Worm (Caenorhabditis elegans) whole organism, young adult: ENCODE data around the gene Y54G11A.2.

ENCODE experiments used
- B0336.3 ChIP-seq: fragments of 200-800 bp; sonication (Bioruptor generic); IDR thresholded peaks from 2 replicates; pipeline ENCODE4 v1.3.6; 2022; ENCODE audit warnings: missing genetic modification characterization, missing compliant biosample characterization
- C06A6.2 ChIP-seq: fragments of 200-800 bp; sonication (Bioruptor generic); conservative IDR thresholded peaks from 2 replicates; pipeline ENCODE4 v1.3.6; 2022; ENCODE audit warnings: missing genetic modification characterization, missing compliant biosample characterization
- C17E4.6 ChIP-seq: fragments of 200-800 bp; sonication (Bioruptor generic); IDR thresholded peaks from 2 replicates; pipeline ENCODE4 v1.3.6; 2022; ENCODE audit warnings: missing genetic modification reagents, missing genetic modification characterization, missing compliant biosample characterization
- F57A8.1 ChIP-seq: fragments of 200-800 bp; sonication (Bioruptor generic); optimal IDR thresholded peaks from 2 replicates; lab custom pipeline; 2018; ENCODE audit warnings: mild to moderate bottlenecking, missing genetic modification characterization, moderate library complexity, missing compliant biosample characterization
- K11D2.4 ChIP-seq: fragments of 200-800 bp; sonication (Bioruptor generic); IDR thresholded peaks from 2 replicates; pipeline ENCODE4 v1.3.6; 2022; ENCODE audit warnings: missing genetic modification reagents, missing genetic modification characterization, missing compliant biosample characterization
- K12H6.12 ChIP-seq: fragments of 200-800 bp; sonication (Bioruptor generic); optimal IDR thresholded peaks from 2 replicates; lab custom pipeline; 2018; ENCODE audit warnings: mild to moderate bottlenecking, missing genetic modification characterization, missing compliant biosample characterization
- T07F8.4 ChIP-seq: sonication (generic microtip); optimal IDR thresholded peaks from 2 replicates; lab custom pipeline; 2016; ENCODE audit warnings: mild to moderate bottlenecking, missing genetic modification characterization, moderate library complexity, missing compliant biosample characterization
- aptf-2 ChIP-seq: fragments of 200-800 bp; sonication (Bioruptor generic); conservative IDR thresholded peaks from 2 replicates; pipeline ENCODE4 v1.3.6; 2022; ENCODE audit warnings: missing genetic modification reagents, missing genetic modification characterization, missing compliant biosample characterization
- aptf-3 ChIP-seq: fragments of 200-800 bp; sonication (Bioruptor generic); IDR thresholded peaks from 2 replicates; pipeline ENCODE4 v1.3.6; 2022; ENCODE audit warnings: missing genetic modification characterization, missing compliant biosample characterization
- atf-7 ChIP-seq: sonication (generic microtip); optimal IDR thresholded peaks from 2 replicates; lab custom pipeline; 2017; ENCODE audit warnings: mild to moderate bottlenecking, missing genetic modification characterization, missing compliant biosample characterization
- athp-1 ChIP-seq: sonication (generic microtip); optimal IDR thresholded peaks from 2 replicates; lab custom pipeline; 2017; ENCODE audit warnings: mild to moderate bottlenecking, missing genetic modification characterization, missing compliant biosample characterization
- attf-5 ChIP-seq: fragments of 200-800 bp; sonication (Bioruptor generic); optimal IDR thresholded peaks from 2 replicates; lab custom pipeline; 2018; ENCODE audit warnings: mild to moderate bottlenecking, missing genetic modification characterization, missing compliant biosample characterization
- cebp-2 ChIP-seq: fragments of 200-800 bp; sonication (Bioruptor generic); IDR thresholded peaks from 2 replicates; pipeline ENCODE4 v1.3.6; 2022; ENCODE audit warnings: missing genetic modification characterization, missing compliant biosample characterization
- ceh-100 ChIP-seq: fragments of 200-800 bp; sonication (Bioruptor generic); IDR thresholded peaks from 2 replicates; pipeline ENCODE4 v1.3.6; 2022; ENCODE audit warnings: missing genetic modification reagents, missing genetic modification characterization, missing compliant biosample characterization
- ceh-27 ChIP-seq: fragments of 200-800 bp; sonication (Bioruptor generic); optimal IDR thresholded peaks from 2 replicates; lab custom pipeline; 2018; ENCODE audit warnings: mild to moderate bottlenecking, missing genetic modification characterization, moderate library complexity, missing compliant biosample characterization
- ceh-40 ChIP-seq: fragments of 200-800 bp; sonication (Bioruptor generic); IDR thresholded peaks from 2 replicates; pipeline ENCODE4 v1.3.6; 2022; ENCODE audit warnings: missing genetic modification characterization, missing compliant biosample characterization
- egl-44 ChIP-seq: fragments of 200-800 bp; sonication (Bioruptor generic); IDR thresholded peaks from 2 replicates; pipeline ENCODE4 v1.3.6; 2022; ENCODE audit warnings: missing genetic modification reagents, missing genetic modification characterization, missing compliant biosample characterization
- egrh-3 ChIP-seq: fragments of 200-800 bp; sonication (Bioruptor generic); IDR thresholded peaks from 2 replicates; pipeline ENCODE4 v1.3.6; 2022; ENCODE audit warnings: missing genetic modification reagents, missing genetic modification characterization, missing compliant biosample characterization
- ets-4 ChIP-seq: fragments of 200-800 bp; sonication (Bioruptor generic); optimal IDR thresholded peaks from 2 replicates; lab custom pipeline; 2018; ENCODE audit warnings: mild to moderate bottlenecking, missing genetic modification characterization, missing compliant biosample characterization
- fkh-3 ChIP-seq: sonication (generic microtip); optimal IDR thresholded peaks from 2 replicates; lab custom pipeline; 2016; ENCODE audit warnings: mild to moderate bottlenecking, missing genetic modification characterization, missing compliant biosample characterization
- gei-17 ChIP-seq: fragments of 200-800 bp; sonication (Bioruptor generic); optimal IDR thresholded peaks from 2 replicates; lab custom pipeline; 2018; ENCODE audit warnings: mild to moderate bottlenecking, missing genetic modification characterization, missing compliant biosample characterization
- hmg-1.2 ChIP-seq: fragments of 200-800 bp; sonication (Bioruptor generic); IDR thresholded peaks from 2 replicates; pipeline ENCODE4 v1.3.6; 2022; ENCODE audit warnings: missing genetic modification reagents, missing genetic modification characterization, missing compliant biosample characterization
- hrde-1 ChIP-seq: sonication (generic microtip); optimal IDR thresholded peaks from 2 replicates; lab custom pipeline; 2016; ENCODE audit warnings: missing genetic modification characterization, mild to moderate bottlenecking, missing compliant biosample characterization, moderate library complexity, missing genotype, missing genetic modification reagents, borderline replicate concordance
- hsf-1 ChIP-seq: fragments of 200-800 bp; sonication (Bioruptor generic); IDR thresholded peaks from 2 replicates; pipeline ENCODE4 v1.3.6; 2022; ENCODE audit warnings: missing genetic modification reagents, missing genetic modification characterization, missing compliant biosample characterization
- let-526 ChIP-seq: fragments of 200-800 bp; sonication (Bioruptor generic); IDR thresholded peaks from 2 replicates; pipeline ENCODE4 v1.3.6; 2022; ENCODE audit warnings: missing genetic modification reagents, missing genetic modification characterization, missing compliant biosample characterization
- lin-26 ChIP-seq: fragments of 200-800 bp; sonication (Bioruptor generic); IDR thresholded peaks from 2 replicates; pipeline ENCODE4 v1.3.6; 2022; ENCODE audit warnings: missing genetic modification reagents, missing genetic modification characterization, missing compliant biosample characterization
- lin-35 ChIP-seq, 3 experiments: fragments of 150-350 bp in 2 of 3; sonication (generic microtip) in 1 of 3; optimal IDR thresholded peaks; 2 replicates each; lab custom pipeline; 2014 to 2018; ENCODE audit warnings: missing biosample characterization in 3 of 3, missing genetic modification characterization in 3 of 3, missing genetic modification reagents in 3 of 3
- lin-40 ChIP-seq: sonication (generic microtip); optimal IDR thresholded peaks from 2 replicates; lab custom pipeline; 2016; ENCODE audit warnings: missing genetic modification characterization, mild to moderate bottlenecking, missing compliant biosample characterization, missing genotype, missing genetic modification reagents
- lsl-1 ChIP-seq: fragments of 200-800 bp; sonication (Bioruptor generic); optimal IDR thresholded peaks from 2 replicates; lab custom pipeline; 2018; ENCODE audit warnings: mild to moderate bottlenecking, missing genetic modification characterization, moderate library complexity, missing compliant biosample characterization
- madf-10 ChIP-seq: sonication (generic microtip); optimal IDR thresholded peaks from 2 replicates; lab custom pipeline; 2016; ENCODE audit warnings: mild to moderate bottlenecking, missing genetic modification characterization, missing compliant biosample characterization
- madf-3 ChIP-seq: fragments of 200-800 bp; sonication (Bioruptor generic); IDR thresholded peaks from 2 replicates; pipeline ENCODE4 v1.3.6; 2022; ENCODE audit warnings: missing genetic modification reagents, missing genetic modification characterization, missing compliant biosample characterization
- mcd-1 ChIP-seq: fragments of 200-800 bp; sonication (Bioruptor generic); IDR thresholded peaks from 2 replicates; pipeline ENCODE4 v1.3.6; 2022; ENCODE audit warnings: missing genetic modification reagents, missing genetic modification characterization, missing compliant biosample characterization
- nhr-80 ChIP-seq: sonication (generic microtip); optimal IDR thresholded peaks from 2 replicates; lab custom pipeline; 2016; ENCODE audit warnings: missing genetic modification characterization, missing compliant biosample characterization
- rcor-1 ChIP-seq: fragments of 200-800 bp; sonication (Bioruptor generic); IDR thresholded peaks from 2 replicates; pipeline ENCODE4 v1.3.6; 2022; ENCODE audit warnings: missing genetic modification reagents, missing genetic modification characterization, missing compliant biosample characterization
- repo-1 ChIP-seq: sonication (generic microtip); optimal IDR thresholded peaks from 2 replicates; lab custom pipeline; 2017; ENCODE audit warnings: mild to moderate bottlenecking, missing genetic modification characterization, missing compliant biosample characterization
- snpc-4 ChIP-seq, 5 experiments: fragments of 150-350 bp in 1 of 5; sonication (generic microtip) in 4 of 5; optimal IDR thresholded peaks; 2 replicates each; lab custom pipeline; 2014 to 2018; ENCODE audit warnings: missing genetic modification characterization in 5 of 5, missing biosample characterization in 3 of 5, antibody characterized with exemption in 2 of 5, mild to moderate bottlenecking in 2 of 5, missing compliant biosample characterization in 2 of 5, missing genotype in 2 of 5, moderate library complexity in 2 of 5, missing genetic modification reagents in 1 of 5
- somi-1 ChIP-seq: fragments of 200-800 bp; sonication (Bioruptor generic); optimal IDR thresholded peaks from 2 replicates; lab custom pipeline; 2018; ENCODE audit warnings: mild to moderate bottlenecking, missing genetic modification characterization, missing compliant biosample characterization
- sptf-2 ChIP-seq: fragments of 200-800 bp; sonication (Bioruptor generic); optimal IDR thresholded peaks from 2 replicates; lab custom pipeline; 2018; ENCODE audit warnings: mild to moderate bottlenecking, missing genetic modification characterization, missing compliant biosample characterization
- tbp1 ChIP-seq: fragments of 200-800 bp; sonication (Bioruptor generic); optimal IDR thresholded peaks from 2 replicates; lab custom pipeline; 2018; ENCODE audit warnings: mild to moderate bottlenecking, missing genetic modification characterization, missing compliant biosample characterization
- tlf-1 ChIP-seq: fragments of 200-800 bp; sonication (Bioruptor generic); optimal IDR thresholded peaks from 2 replicates; lab custom pipeline; 2018; ENCODE audit warnings: mild to moderate bottlenecking, missing genetic modification characterization, missing compliant biosample characterization
- unc-130 ChIP-seq: sonication (generic microtip); optimal IDR thresholded peaks from 2 replicates; lab custom pipeline; 2016; ENCODE audit warnings: missing genetic modification reagents, missing genetic modification characterization, missing compliant biosample characterization
- zfh-2 ChIP-seq: fragments of 200-800 bp; sonication (Bioruptor generic); conservative IDR thresholded peaks from 2 replicates; pipeline ENCODE4 v1.3.6; 2022; ENCODE audit warnings: missing genetic modification reagents, missing genetic modification characterization, missing compliant biosample characterization
- zim-3 ChIP-seq: sonication (generic microtip); optimal IDR thresholded peaks from 2 replicates; lab custom pipeline; 2017; ENCODE audit warnings: mild to moderate bottlenecking, missing genetic modification characterization, moderate library complexity, missing compliant biosample characterization

Gene Y54G11A.2

ce11 chrII:14249489-14249888, 2.7 kb upstream of the Y54G11A.2 start (continued):
- TF ChIP-seq egrh-3, result peak; percentile 24
- TF ChIP-seq repo-1 (tag; lab: Kevin White, UChicago), result no peak
- peak; percentile 48 for TF ChIP-seq attf-5 (GFP tag; lab: Kevin White, UChicago)
- no peak for TF ChIP-seq F57A8.1
- peak; percentile 43; the same call in 1 of the 2 replicates for TF ChIP-seq mcd-1
- TF ChIP-seq unc-130 (GFP tag; lab: Kevin White, UChicago), result no peak
- peak; percentile 22; the same call in 1 of the 2 replicates for TF ChIP-seq hmg-1.2 (GFP tag; lab: Robert Waterston, UW)

ce11 chrII:14250147-14250965, 1.8 kb upstream of the Y54G11A.2 start, which contains the start of gene hmg-1.1:
TSS of gene hmg-1.1 (plus strand) at chrII:14250695.
- TF ChIP-seq tlf-1 (GFP tag; lab: Kevin White, UChicago), result peak; percentile 17
- 0 out of 2 replicates have a peak, but pooled peaks have one; percentile 38 for TF ChIP-seq let-526 (GFP tag; lab: Robert Waterston, UW)
- peak; percentile 65 for TF ChIP-seq lin-40 (tag; lab: Kevin White, UChicago)
- peak; percentile 86 for TF ChIP-seq K12H6.12 (tag; lab: Kevin White, UChicago)
- TF ChIP-seq atf-7, result peak; percentile 63
- peak; percentile 67 for TF ChIP-seq madf-10
- TF ChIP-seq nhr-80 (tag; lab: Kevin White, UChicago), result peak; percentile 93
- no peak for TF ChIP-seq aptf-3
- TF ChIP-seq cebp-2, result peak; percentile 83; the same call in 1 of the 2 replicates
- TF ChIP-seq K11D2.4 (GFP tag; lab: Robert Waterston, UW), result peak; percentile 19; the same call in 1 of the 2 replicates
- TF ChIP-seq somi-1 (GFP tag; lab: Kevin White, UChicago), result peak; percentile 29
- 0 out of 2 replicates have a peak, but pooled peaks have one; percentile 52 for TF ChIP-seq madf-3 (GFP tag; lab: Robert Waterston, UW)
- peak; percentile 69 for TF ChIP-seq mcd-1
- TF ChIP-seq hsf-1 (GFP tag; lab: Robert Waterston, UW), result 0 out of 2 replicates have a peak, but pooled peaks have one; percentile 7
- TF ChIP-seq egrh-3, result peak; percentile 22; the same call in 1 of the 2 replicates
- TF ChIP-seq C06A6.2, result peak; percentile 23; the same call in 1 of the 2 replicates
- TF ChIP-seq rcor-1 (GFP tag; lab: Robert Waterston, UW), result 0 out of 2 replicates have a peak, but pooled peaks have one; percentile 36
- peak; percentile 13; the same call in 1 of the 2 replicates for TF ChIP-seq C17E4.6 (GFP tag; lab: Robert Waterston, UW)
- TF ChIP-seq lsl-1 (GFP tag; lab: Kevin White, UChicago), result peak; percentile 8
- TF ChIP-seq attf-5 (GFP tag; lab: Kevin White, UChicago), result peak; percentile 81
- TF ChIP-seq fkh-3 (tag; lab: Kevin White, UChicago), result no peak
- TF ChIP-seq lin-26 (GFP tag; lab: Robert Waterston, UW), result peak; percentile 56; the same call in 1 of the 2 replicates
- 0 out of 2 replicates have a peak, but pooled peaks have one; percentile 49 for TF ChIP-seq ceh-40 (GFP tag; lab: Robert Waterston, UW)
- TF ChIP-seq tbp1 (GFP tag; lab: Kevin White, UChicago), result peak; percentile 55
- TF ChIP-seq gei-17 (GFP tag; lab: Kevin White, UChicago), result peak; percentile 49
- TF ChIP-seq zfh-2 (GFP tag; lab: Robert Waterston, UW), result peak; percentile 87
- TF ChIP-seq egl-44 (GFP tag; lab: Robert Waterston, UW), result peak; percentile 56; the same call in 1 of the 2 replicates
- TF ChIP-seq ets-4, result peak; percentile 75
- peak in 1 of 3 experiments; percentile 75 for TF ChIP-seq lin-35 (GFP tag; optimal IDR thresholded peaks at IDR 0.05; lab: Kevin White, UChicago)
- no peak for TF ChIP-seq T07F8.4 (tag; lab: Kevin White, UChicago)
- TF ChIP-seq snpc-4 (GFP tag; optimal IDR thresholded peaks at IDR 0.05; lab: Kevin White, UChicago), result no peak
- peak; percentile 17 to 70 (median 52) for TF ChIP-seq snpc-4 (tag; optimal IDR thresholded peaks at IDR 0.05; lab: Kevin White, UChicago)
- TF ChIP-seq ceh-27 (GFP tag; lab: Kevin White, UChicago), result peak; percentile 87
- TF ChIP-seq zim-3 (tag; lab: Kevin White, UChicago), result peak; percentile 29
- peak; percentile 57 for TF ChIP-seq B0336.3 (GFP tag; lab: Robert Waterston, UW)
- TF ChIP-seq ceh-100, result peak; percentile 9; the same call in 1 of the 2 replicates
- peak; percentile 8 for TF ChIP-seq athp-1 (tag; lab: Kevin White, UChicago)
- no peak for TF ChIP-seq sptf-2 (GFP tag; lab: Kevin White, UChicago)
- TF ChIP-seq aptf-2 (GFP tag; lab: Robert Waterston, UW), result 0 out of 2 replicates have a peak, but pooled peaks have one; percentile 42
- TF ChIP-seq hrde-1 (tag; lab: Kevin White, UChicago), result no peak
